Worm (Caenorhabditis elegans) whole organism, mixed stage, embryonic: ENCODE results near the gene fbxa-202.

Experiments
- M03D4.4 ChIP-seq: sonication (generic microtip); optimal IDR thresholded peaks from 2 replicates; lab custom pipeline; 2017; ENCODE audit warnings: mild to moderate bottlenecking, missing genetic modification characterization, missing compliant biosample characterization
- blmp-1 ChIP-seq: fragments of 150-350 bp; optimal IDR thresholded peaks from 2 replicates; lab custom pipeline; 2014; ENCODE audit warnings: missing biosample characterization, missing genetic modification characterization
- ceh-39 ChIP-seq: fragments of 150-350 bp; optimal IDR thresholded peaks from 2 replicates; lab custom pipeline; 2014; ENCODE audit warnings: missing biosample characterization, missing genetic modification characterization
- ceh-43 ChIP-seq: fragments of 200-800 bp; sonication (Bioruptor generic); optimal IDR thresholded peaks from 2 replicates; lab custom pipeline; 2018; ENCODE audit warnings: mild to moderate bottlenecking, missing genetic modification characterization, moderate library complexity, missing compliant biosample characterization
- ceh-83 ChIP-seq: fragments of 200-800 bp; sonication (Bioruptor generic); optimal IDR thresholded peaks from 2 replicates; lab custom pipeline; 2018; ENCODE audit warnings: mild to moderate bottlenecking, missing genetic modification characterization, missing compliant biosample characterization
- cnd-1 ChIP-seq: fragments of 200-800 bp; sonication (Bioruptor generic); optimal IDR thresholded peaks from 2 replicates; lab custom pipeline; 2018; ENCODE audit warnings: mild to moderate bottlenecking, missing genetic modification characterization, missing compliant biosample characterization
- drap-1 ChIP-seq: fragments of 200-800 bp; sonication (Bioruptor generic); optimal IDR thresholded peaks from 3 replicates; lab custom pipeline; 2018; ENCODE audit warnings: mild to moderate bottlenecking, missing genetic modification characterization, missing compliant biosample characterization
- elt-1 ChIP-seq: sonication (generic microtip); optimal IDR thresholded peaks from 2 replicates; lab custom pipeline; 2017; ENCODE audit warnings: missing genetic modification characterization, mild to moderate bottlenecking, missing compliant biosample characterization, antibody characterized with exemption, moderate library complexity, borderline replicate concordance; ENCODE audit not compliant: insufficient read depth
- elt-3 ChIP-seq: fragments of 150-350 bp; optimal IDR thresholded peaks from 2 replicates; lab custom pipeline; 2014; ENCODE audit warnings: missing biosample characterization, missing genetic modification characterization
- flh-1 ChIP-seq: fragments of 200-800 bp; sonication (Bioruptor generic); optimal IDR thresholded peaks from 2 replicates; lab custom pipeline; 2018; ENCODE audit warnings: mild to moderate bottlenecking, missing genetic modification characterization, moderate library complexity, missing compliant biosample characterization
- ham-2 ChIP-seq: fragments of 200-800 bp; sonication (Bioruptor generic); optimal IDR thresholded peaks from 2 replicates; lab custom pipeline; 2018; ENCODE audit warnings: mild to moderate bottlenecking, missing genetic modification characterization, missing compliant biosample characterization
- hlh-1 ChIP-seq: fragments of 150-350 bp; optimal IDR thresholded peaks from 2 replicates; lab custom pipeline; 2014; ENCODE audit warnings: missing biosample characterization, missing genetic modification reagents, missing genetic modification characterization
- lin-13 ChIP-seq: fragments of 150-350 bp; optimal IDR thresholded peaks from 2 replicates; lab custom pipeline; 2014; ENCODE audit warnings: missing biosample characterization, missing genetic modification characterization
- lin-32 ChIP-seq: fragments of 200-800 bp; sonication (Bioruptor generic); optimal IDR thresholded peaks from 2 replicates; lab custom pipeline; 2018; ENCODE audit warnings: mild to moderate bottlenecking, missing genetic modification characterization, missing compliant biosample characterization
- lsy-2 ChIP-seq: fragments of 150-350 bp; optimal IDR thresholded peaks from 2 replicates; lab custom pipeline; 2014; ENCODE audit warnings: missing biosample characterization, missing genetic modification characterization
- mab-5 ChIP-seq: fragments of 150-350 bp; optimal IDR thresholded peaks from 2 replicates; lab custom pipeline; 2014; ENCODE audit warnings: missing biosample characterization, missing genetic modification characterization
- mep-1 ChIP-seq: fragments of 150-350 bp; optimal IDR thresholded peaks from 2 replicates; lab custom pipeline; 2017; ENCODE audit warnings: missing biosample characterization, missing genetic modification reagents, missing genetic modification characterization, inconsistent platforms
- mls-2 ChIP-seq: sonication (generic microtip); optimal IDR thresholded peaks from 2 replicates; lab custom pipeline; 2016; ENCODE audit warnings: mild to moderate bottlenecking, missing genetic modification characterization, moderate library complexity, missing compliant biosample characterization
- nhr-12 ChIP-seq: fragments of 150-350 bp; optimal IDR thresholded peaks from 2 replicates; lab custom pipeline; 2014; ENCODE audit warnings: missing biosample characterization, missing genetic modification characterization
- nhr-2 ChIP-seq: fragments of 150-350 bp; optimal IDR thresholded peaks from 2 replicates; lab custom pipeline; 2014; ENCODE audit warnings: missing biosample characterization, missing genetic modification characterization
- nhr-237 ChIP-seq: fragments of 150-350 bp; optimal IDR thresholded peaks from 2 replicates; lab custom pipeline; 2014; ENCODE audit warnings: missing biosample characterization, missing genetic modification characterization
- nhr-28 ChIP-seq: fragments of 150-350 bp; optimal IDR thresholded peaks from 2 replicates; lab custom pipeline; 2014; ENCODE audit warnings: missing biosample characterization, missing genetic modification characterization
- nhr-76 ChIP-seq: sonication (generic microtip); optimal IDR thresholded peaks from 2 replicates; lab custom pipeline; 2017; ENCODE audit warnings: missing biosample characterization, missing genetic modification characterization
- pha-4 ChIP-seq: fragments of 150-350 bp; optimal IDR thresholded peaks from 2 replicates; lab custom pipeline; 2018; ENCODE audit warnings: missing biosample characterization, missing genetic modification reagents, missing genetic modification characterization
- sem-2 ChIP-seq: fragments of 200-800 bp; sonication (Bioruptor generic); optimal IDR thresholded peaks from 2 replicates; lab custom pipeline; 2018; ENCODE audit warnings: mild to moderate bottlenecking, missing genetic modification characterization, missing compliant biosample characterization
- snpc-4 ChIP-seq: fragments of 150-350 bp; optimal IDR thresholded peaks from 2 replicates; lab custom pipeline; 2014; ENCODE audit warnings: missing biosample characterization, missing genetic modification characterization
- sptf-1 ChIP-seq: sonication (generic microtip); optimal IDR thresholded peaks from 2 replicates; lab custom pipeline; 2017; ENCODE audit warnings: mild to moderate bottlenecking, missing genetic modification characterization, moderate library complexity, missing compliant biosample characterization
- tbx-8 ChIP-seq: fragments of 200-800 bp; sonication (Bioruptor generic); optimal IDR thresholded peaks from 2 replicates; lab custom pipeline; 2018; ENCODE audit warnings: mild to moderate bottlenecking, missing genetic modification characterization, moderate library complexity, missing compliant biosample characterization
- unc-39 ChIP-seq: fragments of 150-350 bp; optimal IDR thresholded peaks from 2 replicates; lab custom pipeline; 2014; ENCODE audit warnings: missing biosample characterization, missing genetic modification characterization
- zip-8 ChIP-seq: fragments of 150-350 bp; optimal IDR thresholded peaks from 2 replicates; lab custom pipeline; 2014; ENCODE audit warnings: missing biosample characterization, missing genetic modification characterization

Gene fbxa-202

ce11 chrV:6326980-6327379 is at the start of gene fbxa-202:
fbxa-202 (plus strand) TSS chrV:6327280.
- TF ChIP-seq ceh-43 (GFP tag; lab: Kevin White, UChicago) = no peak
- no peak for TF ChIP-seq elt-3 (tag; lab: Kevin White, UChicago)
- TF ChIP-seq elt-1 (tag; lab: Kevin White, UChicago) = no peak
- TF ChIP-seq cnd-1 = no peak
- TF ChIP-seq nhr-28 (tag; lab: Kevin White, UChicago) = no peak
- no peak for TF ChIP-seq drap-1 (GFP tag; lab: Kevin White, UChicago)
- no peak for TF ChIP-seq nhr-76 (tag; lab: Kevin White, UChicago)
- no peak for TF ChIP-seq M03D4.4
- TF ChIP-seq mab-5 = no peak
- TF ChIP-seq tbx-8 = no peak

ce11 chrV:6278117-6279081 is 48.7 kb upstream of the fbxa-202 start, which contains the start of gene fil-2:
fil-2 (plus strand) TSS chrV:6279031.
- TF ChIP-seq ceh-43 (GFP tag; lab: Kevin White, UChicago) (no peak), sptf-1 (tag; lab: Kevin White, UChicago) (no peak), elt-3 (tag; lab: Kevin White, UChicago) (no peak), unc-39 (no peak), ceh-39 (no peak), mep-1 (tag; lab: Kevin White, UChicago) (no peak), lin-32 (GFP tag; lab: Kevin White, UChicago) (no peak), lsy-2 (tag; lab: Kevin White, UChicago) (no peak)

- TF ChIP-seq ceh-83 (no peak), lsy-2 (tag; lab: Kevin White, UChicago) (no peak), lin-13 (tag; lab: Kevin White, UChicago) (no peak), ceh-39 (no peak), mls-2 (no peak), flh-1 (GFP tag; lab: Kevin White, UChicago) (no peak), elt-3 (tag; lab: Kevin White, UChicago) (no peak), tbx-8 (no peak), nhr-2 (tag; lab: Kevin White, UChicago) (no peak)
Measured at ce11 chrV:6280067-6280466, 47.0 kb upstream of the fbxa-202 start.

ce11 chrV:6281175-6281574 is 45.9 kb upstream of the fbxa-202 start, which contains the start of the genes K12B6.4 and spe-49:
K12B6.4 (minus strand) TSS chrV:6281275.
spe-49 (plus strand) TSS chrV:6281359.
- TF ChIP-seq tbx-8 = no peak
- TF ChIP-seq ceh-43 (GFP tag; lab: Kevin White, UChicago) = no peak
- TF ChIP-seq drap-1 (GFP tag; lab: Kevin White, UChicago) = no peak
- TF ChIP-seq nhr-12 (tag; lab: Kevin White, UChicago) = no peak
- TF ChIP-seq zip-8 (tag; lab: Kevin White, UChicago) = no peak
- no peak for TF ChIP-seq flh-1 (GFP tag; lab: Kevin White, UChicago)
- TF ChIP-seq blmp-1 (tag; lab: Kevin White, UChicago) = no peak
- TF ChIP-seq nhr-28 (tag; lab: Kevin White, UChicago) = no peak
- TF ChIP-seq M03D4.4 = no peak
- TF ChIP-seq mep-1 (tag; lab: Kevin White, UChicago) = no peak
- TF ChIP-seq cnd-1 = no peak
- no peak for TF ChIP-seq nhr-2 (tag; lab: Kevin White, UChicago)
- no peak for TF ChIP-seq hlh-1 (tag; lab: Kevin White, UChicago)
- TF ChIP-seq lsy-2 (tag; lab: Kevin White, UChicago) = no peak
- TF ChIP-seq lin-32 (GFP tag; lab: Kevin White, UChicago) = no peak
- no peak for TF ChIP-seq pha-4 (tag; lab: Kevin White, UChicago)

- TF ChIP-seq sem-2 (GFP tag; lab: Kevin White, UChicago) (no peak), cnd-1 (no peak), ceh-43 (GFP tag; lab: Kevin White, UChicago) (no peak), nhr-2 (tag; lab: Kevin White, UChicago) (no peak)
Measured at ce11 chrV:6286343-6286742, 40.7 kb upstream of the fbxa-202 start, which contains the start of gene srn-1. srn-1 (minus strand) TSS chrV:6286443.

ce11 chrV:6288607-6289006 is 38.5 kb upstream of the fbxa-202 start, which contains the start of gene K12B6.11:
K12B6.11 (plus strand) TSS chrV:6288907.
- TF ChIP-seq elt-1 (tag; lab: Kevin White, UChicago) = no peak
- TF ChIP-seq flh-1 (GFP tag; lab: Kevin White, UChicago) = no peak
- no peak for TF ChIP-seq zip-8 (tag; lab: Kevin White, UChicago)
- TF ChIP-seq sptf-1 (tag; lab: Kevin White, UChicago) = no peak
- no peak for TF ChIP-seq ham-2 (GFP tag; lab: Kevin White, UChicago)
- TF ChIP-seq tbx-8 = no peak
- no peak for TF ChIP-seq mep-1 (tag; lab: Kevin White, UChicago)
- TF ChIP-seq M03D4.4 = no peak
- TF ChIP-seq hlh-1 (tag; lab: Kevin White, UChicago) = no peak
- TF ChIP-seq nhr-237 (tag; lab: Kevin White, UChicago) = no peak
- TF ChIP-seq ceh-39 = no peak
- no peak for TF ChIP-seq mls-2
- TF ChIP-seq snpc-4 = no peak
- no peak for TF ChIP-seq unc-39
- TF ChIP-seq, all 35 proteins: peak for 0
